Fruit fly (Drosophila melanogaster) whole organism, embryonic: ENCODE data around the gene Bx42.

Experiments used
- Bteb2 ChIP-seq: fragments of 200-800 bp; sonication (Bioruptor generic); optimal IDR thresholded peaks from 2 replicates; lab custom pipeline; 2016; ENCODE audit warnings: missing biosample characterization, missing genetic modification characterization
- C15 ChIP-seq: fragments of 200-800 bp; sonication (Bioruptor generic); IDR thresholded peaks from 3 replicates; pipeline ENCODE4 v1.3.6; 2022; ENCODE audit warnings: missing biosample characterization, missing genetic modification characterization
- CG10147 ChIP-seq: fragments of 200-800 bp; sonication (Bioruptor generic); optimal IDR thresholded peaks from 2 replicates; lab custom pipeline; 2019; ENCODE audit warnings: missing biosample characterization, mild to moderate bottlenecking, missing genetic modification characterization, moderate library complexity
- CG10267 ChIP-seq: fragments of 200-800 bp; sonication (Bioruptor generic); optimal IDR thresholded peaks from 2 replicates; lab custom pipeline; 2018; ENCODE audit warnings: missing biosample characterization, mild to moderate bottlenecking, missing genetic modification characterization, moderate library complexity
- CG10543 ChIP-seq: fragments of 200-800 bp; sonication (Bioruptor generic); optimal IDR thresholded peaks from 3 replicates; lab custom pipeline; 2017; ENCODE audit warnings: missing biosample characterization, mild to moderate bottlenecking, missing genetic modification characterization, moderate library complexity
- CG15073 ChIP-seq: fragments of 200-800 bp; sonication (Bioruptor generic); optimal IDR thresholded peaks from 2 replicates; lab custom pipeline; 2016; ENCODE audit warnings: missing biosample characterization, missing genetic modification characterization
- CG16813 ChIP-seq: fragments of 200-800 bp; sonication (Bioruptor generic); IDR thresholded peaks from 3 replicates; pipeline ENCODE4 v1.3.6; 2022; ENCODE audit warnings: missing biosample characterization, missing genetic modification characterization; ENCODE audit not compliant: partially characterized antibody
- CG17385 ChIP-seq: fragments of 200-800 bp; sonication (Bioruptor generic); optimal IDR thresholded peaks from 3 replicates; lab custom pipeline; 2018; ENCODE audit warnings: missing biosample characterization, mild to moderate bottlenecking, missing genetic modification characterization
- CG17829 ChIP-seq: fragments of 200-800 bp; optimal IDR thresholded peaks from 2 replicates; lab custom pipeline; 2019; ENCODE audit warnings: missing biosample characterization, mild to moderate bottlenecking, missing genetic modification characterization, moderate library complexity
- CG17912 ChIP-seq: fragments of 200-800 bp; sonication (Bioruptor generic); optimal IDR thresholded peaks from 2 replicates; lab custom pipeline; 2018; ENCODE audit warnings: missing biosample characterization, mild to moderate bottlenecking, missing genetic modification characterization
- CG18476 ChIP-seq: fragments of 200-800 bp; sonication (Bioruptor generic); optimal IDR thresholded peaks from 2 replicates; lab custom pipeline; 2016; ENCODE audit warnings: missing biosample characterization, mild to moderate bottlenecking, missing genetic modification characterization
- CG18764 ChIP-seq: fragments of 200-800 bp; sonication (Bioruptor generic); optimal IDR thresholded peaks from 3 replicates; lab custom pipeline; 2016; ENCODE audit warnings: missing biosample characterization, missing genetic modification characterization
- CG2129 ChIP-seq: fragments of 200-800 bp; sonication (Bioruptor generic); IDR thresholded peaks from 2 replicates; pipeline ENCODE4 v1.3.6; 2022; ENCODE audit warnings: missing biosample characterization, missing genetic modification characterization; ENCODE audit not compliant: partially characterized antibody
- CG2199 ChIP-seq: fragments of 200-800 bp; sonication (Bioruptor generic); IDR thresholded peaks from 3 replicates; pipeline ENCODE4 v1.3.6; 2022; ENCODE audit warnings: missing biosample characterization, missing genetic modification characterization
- CG2202 ChIP-seq: fragments of 200-800 bp; sonication (Bioruptor generic); optimal IDR thresholded peaks from 2 replicates; lab custom pipeline; 2018; ENCODE audit warnings: missing biosample characterization, mild to moderate bottlenecking, missing genetic modification characterization
- CG30403 ChIP-seq: fragments of 200-800 bp; sonication (Bioruptor generic); optimal IDR thresholded peaks from 3 replicates; lab custom pipeline; 2016; ENCODE audit warnings: missing biosample characterization, missing genetic modification characterization
- CG3281 ChIP-seq: fragments of 200-800 bp; sonication (Bioruptor generic); optimal IDR thresholded peaks from 3 replicates; lab custom pipeline; 2017; ENCODE audit warnings: missing biosample characterization, mild to moderate bottlenecking, missing genetic modification characterization
- CG3995 ChIP-seq: fragments of 200-800 bp; sonication (Bioruptor generic); optimal IDR thresholded peaks from 3 replicates; lab custom pipeline; 2016; ENCODE audit warnings: missing biosample characterization, missing genetic modification characterization
- CG42726 ChIP-seq: fragments of 200-800 bp; sonication (Bioruptor generic); IDR thresholded peaks from 2 replicates; pipeline ENCODE4 v1.3.6; 2022; ENCODE audit warnings: missing biosample characterization, missing genetic modification characterization; ENCODE audit not compliant: partially characterized antibody
- CG6254 ChIP-seq: fragments of 200-800 bp; sonication (Bioruptor generic); optimal IDR thresholded peaks from 3 replicates; lab custom pipeline; 2017; ENCODE audit warnings: mild to moderate bottlenecking, missing biosample characterization, missing genetic modification reagents, missing genetic modification characterization
- CG6689 ChIP-seq: fragments of 200-800 bp; sonication (Bioruptor generic); IDR thresholded peaks from 2 replicates; pipeline ENCODE4 v1.3.6; 2022; ENCODE audit warnings: missing biosample characterization, missing genetic modification characterization
- CG8281 ChIP-seq: fragments of 200-800 bp; sonication (Bioruptor generic); optimal IDR thresholded peaks from 2 replicates; lab custom pipeline; 2018; ENCODE audit warnings: missing biosample characterization, mild to moderate bottlenecking, missing genetic modification characterization, moderate library complexity
- CG8944 ChIP-seq: fragments of 200-800 bp; sonication (Bioruptor generic); optimal IDR thresholded peaks from 3 replicates; lab custom pipeline; 2016; ENCODE audit warnings: missing biosample characterization, missing genetic modification characterization
- CG9727 ChIP-seq: fragments of 200-800 bp; sonication (Bioruptor generic); optimal IDR thresholded peaks from 3 replicates; lab custom pipeline; 2017; ENCODE audit warnings: missing biosample characterization, mild to moderate bottlenecking, missing genetic modification characterization
- Camta ChIP-seq: fragments of 200-800 bp; sonication (Bioruptor generic); optimal IDR thresholded peaks from 2 replicates; lab custom pipeline; 2016; ENCODE audit warnings: missing biosample characterization, missing genetic modification characterization
- D ChIP-seq, 2 experiments: fragments of 200-800 bp in 1 of 2; fragments of >200 bp in 1 of 2; sonication (Bioruptor generic) in 1 of 2; optimal IDR thresholded peaks; 2 replicates in 1 of 2; 3 replicates in 1 of 2; lab custom pipeline; 2017; ENCODE audit warnings: mild to moderate bottlenecking in 1 of 2, missing biosample characterization in 1 of 2, missing genetic modification characterization in 1 of 2, missing genetic modification reagents in 1 of 2
- Lpt ChIP-seq: fragments of >200 bp; optimal IDR thresholded peaks from 2 replicates; lab custom pipeline; 2018; ENCODE audit warnings: missing biosample characterization, missing genetic modification characterization
- NC2α ChIP-seq: fragments of 200-800 bp; sonication (Bioruptor generic); optimal IDR thresholded peaks from 2 replicates; lab custom pipeline; 2016; ENCODE audit warnings: missing biosample characterization, missing genetic modification characterization
- Sin3A ChIP-seq: fragments of >200 bp; optimal IDR thresholded peaks from 2 replicates; lab custom pipeline; 2018
- Six4 ChIP-seq: fragments of 200-800 bp; sonication (Bioruptor generic); optimal IDR thresholded peaks from 2 replicates; lab custom pipeline; 2016; ENCODE audit warnings: missing biosample characterization, missing genetic modification characterization
- Sox102F ChIP-seq: fragments of 200-800 bp; sonication (Bioruptor generic); optimal IDR thresholded peaks from 2 replicates; lab custom pipeline; 2018; ENCODE audit warnings: missing biosample characterization, mild to moderate bottlenecking, missing genetic modification characterization, moderate library complexity
- Trl ChIP-seq, 3 experiments: fragments of >200 bp in 2 of 3; fragments of 200-800 bp in 1 of 3; sonication (Bioruptor generic) in 1 of 3; optimal IDR thresholded peaks; 2 replicates in 1 of 3; 3 replicates in 2 of 3; lab custom pipeline; 2016 to 2017; ENCODE audit warnings: missing biosample characterization in 1 of 3, missing genetic modification characterization in 1 of 3
- ac ChIP-seq: fragments of 200-800 bp; sonication (Bioruptor generic); optimal IDR thresholded peaks from 3 replicates; lab custom pipeline; 2017; ENCODE audit warnings: missing biosample characterization, mild to moderate bottlenecking, missing genetic modification characterization
- bbx ChIP-seq: fragments of 200-800 bp; sonication (Bioruptor generic); IDR thresholded peaks from 2 replicates; pipeline ENCODE4 v1.3.6; 2022; ENCODE audit warnings: missing biosample characterization, missing genetic modification characterization; ENCODE audit not compliant: partially characterized antibody
- br ChIP-seq: fragments of >200 bp; optimal IDR thresholded peaks from 2 replicates; lab custom pipeline; 2017
- corto ChIP-seq: fragments of 200-800 bp; sonication (Bioruptor generic); optimal IDR thresholded peaks from 2 replicates; lab custom pipeline; 2016; ENCODE audit warnings: missing biosample characterization, mild to moderate bottlenecking, missing genetic modification characterization, moderate library complexity
- crc ChIP-seq: fragments of 200-800 bp; sonication (Bioruptor generic); optimal IDR thresholded peaks from 2 replicates; lab custom pipeline; 2016; ENCODE audit warnings: missing biosample characterization, missing genetic modification characterization
- dm ChIP-seq: fragments of 200-800 bp; sonication (Bioruptor generic); optimal IDR thresholded peaks from 3 replicates; lab custom pipeline; 2016; ENCODE audit warnings: missing biosample characterization, missing genetic modification characterization
- ewg ChIP-seq: fragments of 200-800 bp; sonication (Bioruptor generic); optimal IDR thresholded peaks from 3 replicates; lab custom pipeline; 2017; ENCODE audit warnings: mild to moderate bottlenecking, missing biosample characterization, missing genetic modification reagents, missing genetic modification characterization
- gsb-n ChIP-seq: fragments of 200-800 bp; sonication (Bioruptor generic); optimal IDR thresholded peaks from 3 replicates; lab custom pipeline; 2018; ENCODE audit warnings: missing biosample characterization, mild to moderate bottlenecking, missing genetic modification characterization
- knrl ChIP-seq: fragments of 200-800 bp; sonication (Bioruptor generic); IDR thresholded peaks from 3 replicates; pipeline ENCODE4 v1.3.6; 2022; ENCODE audit warnings: missing biosample characterization, missing genetic modification characterization; ENCODE audit not compliant: partially characterized antibody
- nerfin-1 ChIP-seq: fragments of 200-800 bp; sonication (Bioruptor generic); optimal IDR thresholded peaks from 3 replicates; lab custom pipeline; 2019; ENCODE audit warnings: missing biosample characterization, mild to moderate bottlenecking, missing genetic modification characterization, moderate library complexity
- oc ChIP-seq: fragments of 200-800 bp; sonication (Bioruptor generic); optimal IDR thresholded peaks from 2 replicates; lab custom pipeline; 2018; ENCODE audit warnings: missing biosample characterization, mild to moderate bottlenecking, missing genetic modification characterization, moderate library complexity
- pho ChIP-seq: fragments of 200-800 bp; sonication (Bioruptor generic); optimal IDR thresholded peaks from 2 replicates; lab custom pipeline; 2016; ENCODE audit warnings: missing biosample characterization, missing genetic modification characterization
- psq ChIP-seq: fragments of 200-800 bp; sonication (Bioruptor generic); optimal IDR thresholded peaks from 2 replicates; lab custom pipeline; 2017; ENCODE audit warnings: missing biosample characterization, missing genetic modification characterization
- slou ChIP-seq: fragments of 200-800 bp; sonication (Bioruptor generic); optimal IDR thresholded peaks from 3 replicates; lab custom pipeline; 2016; ENCODE audit warnings: missing biosample characterization, missing genetic modification characterization
- tap ChIP-seq: fragments of 200-800 bp; optimal IDR thresholded peaks from 3 replicates; lab custom pipeline; 2019; ENCODE audit warnings: missing biosample characterization, mild to moderate bottlenecking, missing genetic modification characterization, moderate library complexity
- unpg ChIP-seq: fragments of 200-800 bp; sonication (Bioruptor generic); optimal IDR thresholded peaks from 3 replicates; lab custom pipeline; 2018; ENCODE audit warnings: missing biosample characterization, mild to moderate bottlenecking, missing genetic modification characterization, moderate library complexity
- vfl ChIP-seq: fragments of 200-800 bp; sonication (Bioruptor generic); optimal IDR thresholded peaks from 2 replicates; lab custom pipeline; 2016; ENCODE audit warnings: missing biosample characterization, missing genetic modification characterization

The Bx42 gene

DNA sequence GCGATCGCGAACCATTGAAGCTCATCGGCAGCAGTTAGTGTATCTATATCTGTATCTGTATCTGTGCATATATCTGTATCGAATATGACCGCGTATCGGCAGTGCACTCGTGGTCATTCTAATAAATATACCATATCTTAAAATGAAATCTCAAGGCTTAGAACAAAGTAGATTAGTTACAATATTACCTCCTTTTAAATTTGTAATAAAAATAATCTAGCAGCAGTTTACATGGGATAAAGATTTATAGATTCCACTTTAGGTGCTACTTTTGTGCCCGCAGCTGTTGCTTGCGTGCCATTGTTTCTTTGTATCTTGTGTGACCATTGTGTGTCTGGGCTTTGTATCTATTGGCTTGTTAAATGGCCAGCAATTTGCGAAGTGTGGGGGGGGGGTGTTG lies 46.3 kb downstream of the Bx42 start (continued):
- TF ChIP-seq CG3281 (GFP tag; lab: Kevin White, UChicago) = no peak
- TF ChIP-seq gsb-n = peak; percentile 55
- no peak for TF ChIP-seq CG16813 (GFP tag; lab: Robert Waterston, UW)
- no peak for TF ChIP-seq CG15073
- peak; percentile 89 for TF ChIP-seq unpg
- peak; percentile 10 for TF ChIP-seq NC2α
- no peak for TF ChIP-seq ac (GFP tag; lab: Kevin White, UChicago)
- peak; percentile 61 for TF ChIP-seq CG18476 (GFP tag; lab: Kevin White, UChicago)
- TF ChIP-seq Bteb2 (GFP tag; lab: Kevin White, UChicago) = peak; percentile 3
- peak; percentile 89 for TF ChIP-seq Sox102F (GFP tag; lab: Kevin White, UChicago)
- TF ChIP-seq CG9727 (GFP tag; lab: Kevin White, UChicago) = peak; percentile 49
- TF ChIP-seq bbx = no peak
- no peak for TF ChIP-seq br
- TF ChIP-seq crc (GFP tag; lab: Kevin White, UChicago) = no peak
- peak; percentile 59 for TF ChIP-seq nerfin-1 (tag; lab: Kevin White, UChicago)
- no peak for TF ChIP-seq C15
- no peak for TF ChIP-seq CG10543 (GFP tag; lab: Kevin White, UChicago)
- TF ChIP-seq CG42726 (GFP tag; lab: Robert Waterston, UW) = no peak
- peak; percentile 58 for TF ChIP-seq Six4
- TF ChIP-seq Sin3A = no peak
- TF ChIP-seq CG17829 (tag; lab: Kevin White, UChicago) = peak; percentile 55
- peak; percentile 84 for TF ChIP-seq oc (tag; lab: Kevin White, UChicago)
- TF ChIP-seq Trl (optimal IDR thresholded peaks at IDR 0.05; lab: Kevin White, UChicago) = no peak
- TF ChIP-seq Trl (GFP tag; optimal IDR thresholded peaks at IDR 0.05; lab: Kevin White, UChicago) = peak; percentile 36
- TF ChIP-seq Camta (GFP tag; lab: Kevin White, UChicago) = peak; percentile 52
- TF ChIP-seq corto (GFP tag; lab: Kevin White, UChicago) = peak; percentile 50
- TF ChIP-seq CG2199 (GFP tag; lab: Robert Waterston, UW) = no peak
- TF ChIP-seq CG3995 = peak; percentile 23
- peak; percentile 53 for TF ChIP-seq CG6254 (GFP tag; lab: Kevin White, UChicago)
- no peak for TF ChIP-seq vfl
- peak; percentile 9 for TF ChIP-seq CG18764 (GFP tag; lab: Kevin White, UChicago)
- peak; percentile 22 for TF ChIP-seq CG8944 (GFP tag; lab: Kevin White, UChicago)
- no peak for TF ChIP-seq CG2129 (GFP tag; lab: Robert Waterston, UW)
- peak; percentile 33 for TF ChIP-seq CG8281 (tag; lab: Kevin White, UChicago)
- no peak for TF ChIP-seq knrl (GFP tag; lab: Robert Waterston, UW)
- TF ChIP-seq psq = no peak
- peak; percentile 67 for TF ChIP-seq CG10147 (GFP tag; lab: Kevin White, UChicago)
- peak; percentile 83 for TF ChIP-seq CG6689 (GFP tag; lab: Robert Waterston, UW)
- peak; percentile 10 for TF ChIP-seq pho
- TF ChIP-seq dm = peak; percentile 23
- TF ChIP-seq Lpt (GFP tag; lab: Kevin White, UChicago) = no peak
- no peak for TF ChIP-seq D (optimal IDR thresholded peaks at IDR 0.05; lab: Kevin White, UChicago)
- TF ChIP-seq D (GFP tag; optimal IDR thresholded peaks at IDR 0.05; lab: Kevin White, UChicago) = peak; percentile 68
- peak; percentile 65 for TF ChIP-seq ewg
- no peak for TF ChIP-seq CG17912
- TF ChIP-seq CG10267 (tag; lab: Kevin White, UChicago) = peak; percentile 66
- no peak for TF ChIP-seq slou (GFP tag; lab: Kevin White, UChicago)
- peak; percentile 80 for TF ChIP-seq CG17385 (GFP tag; lab: Kevin White, UChicago)
- peak; percentile 19 for TF ChIP-seq CG2202 (tag; lab: Kevin White, UChicago)
- TF ChIP-seq tap (tag; lab: Kevin White, UChicago) = peak; percentile 85
- TF ChIP-seq CG30403 (GFP tag; lab: Kevin White, UChicago) = peak; percentile 75
